Worm (Caenorhabditis elegans) whole organism, L4/young adult: ENCODE data around the gene idpp-16.

Experiments
- W03F9.2 ChIP-seq: fragments of 150-350 bp; optimal IDR thresholded peaks from 2 replicates; lab custom pipeline; 2014; ENCODE audit warnings: missing biosample characterization, missing genetic modification characterization
- dao-5 ChIP-seq: sonication (generic microtip); optimal IDR thresholded peaks from 2 replicates; lab custom pipeline; 2016; ENCODE audit warnings: missing genotype, missing genetic modification characterization, moderate library complexity, missing compliant biosample characterization
- him-1 ChIP-seq: sonication (generic microtip); optimal IDR thresholded peaks from 2 replicates; lab custom pipeline; 2016; ENCODE audit warnings: missing genotype, missing genetic modification reagents, missing genetic modification characterization, missing compliant biosample characterization

- TF ChIP-seq him-1 (no peak), W03F9.2 (tag; lab: Kevin White, UChicago) (no peak), dao-5 (tag; lab: Kevin White, UChicago) (no peak)
Observed at ce11 chrV:11649254-11649653, 42.9 kb upstream of the idpp-16 start.
